Fruit fly (Drosophila melanogaster) whole organism, pupa: ENCODE data around the gene promL.

Experiments
- CG10348 ChIP-seq: fragments of 200-800 bp; sonication (Bioruptor generic); IDR thresholded peaks from 2 replicates; pipeline ENCODE4 v1.3.6; 2022; ENCODE audit warnings: missing biosample characterization, missing genetic modification characterization
- CG15710 ChIP-seq: fragments of 200-800 bp; sonication (Bioruptor generic); optimal IDR thresholded peaks from 2 replicates; lab custom pipeline; 2018; ENCODE audit warnings: missing biosample characterization, mild to moderate bottlenecking, missing genetic modification characterization, moderate library complexity
- CG17806 ChIP-seq: fragments of 200-800 bp; sonication (Bioruptor generic); optimal IDR thresholded peaks from 2 replicates; lab custom pipeline; 2018; ENCODE audit warnings: missing biosample characterization, mild to moderate bottlenecking, missing genetic modification characterization, moderate library complexity
- CG4496 ChIP-seq: fragments of 200-800 bp; sonication (Bioruptor generic); IDR thresholded peaks from 3 replicates; pipeline ENCODE4 v1.3.6; 2022; ENCODE audit warnings: missing biosample characterization, missing genetic modification characterization
- CG9948 ChIP-seq: fragments of 200-800 bp; sonication (Bioruptor generic); optimal IDR thresholded peaks from 2 replicates; lab custom pipeline; 2018; ENCODE audit warnings: missing biosample characterization, mild to moderate bottlenecking, missing genetic modification characterization, moderate library complexity
- EcR ChIP-seq: fragments of 200-800 bp; sonication (Bioruptor generic); optimal IDR thresholded peaks from 3 replicates; lab custom pipeline; 2019; ENCODE audit warnings: missing biosample characterization, missing genetic modification characterization, mild to moderate bottlenecking, moderate library complexity, missing genetic modification reagents
- Ets98B ChIP-seq: fragments of 200-800 bp; sonication (Bioruptor generic); IDR thresholded peaks from 2 replicates; pipeline ENCODE4 v1.3.6; 2022; ENCODE audit warnings: missing biosample characterization, missing genetic modification characterization
- Pif1A ChIP-seq: fragments of 200-800 bp; sonication (Bioruptor generic); optimal IDR thresholded peaks from 3 replicates; lab custom pipeline; 2016; ENCODE audit warnings: missing biosample characterization, missing genetic modification characterization
- fd96Ca ChIP-seq: fragments of 200-800 bp; sonication (Bioruptor generic); IDR thresholded peaks from 3 replicates; pipeline ENCODE4 v1.3.6; 2022; ENCODE audit warnings: missing biosample characterization, missing genetic modification characterization

DNA sequence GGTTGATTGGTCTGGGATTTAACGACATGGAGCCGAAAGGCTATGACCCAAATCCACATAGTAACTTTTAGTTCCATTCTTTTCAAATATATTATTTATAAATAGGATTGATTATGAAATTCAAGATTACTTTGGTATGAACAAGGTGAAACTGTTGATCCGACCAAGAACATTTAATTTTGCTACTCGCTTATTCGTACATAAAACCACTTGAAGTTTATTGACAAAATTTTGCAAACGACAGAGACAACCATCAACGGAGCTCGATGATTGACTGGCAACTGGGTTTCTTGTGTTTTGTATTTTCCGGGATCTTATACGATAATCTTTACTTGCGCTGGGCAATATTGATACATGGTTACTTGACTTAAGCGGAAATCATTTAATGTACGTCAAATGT lies 13.2 kb downstream of the promL start, which contains the start of gene CG45067:
- no peak for TF ChIP-seq Ets98B
- TF ChIP-seq EcR, result no peak
- no peak for TF ChIP-seq CG10348 (GFP tag; lab: Robert Waterston, UW)
- no peak for TF ChIP-seq CG17806 (tag; lab: Kevin White, UChicago)
- no peak for TF ChIP-seq Pif1A (GFP tag; lab: Kevin White, UChicago)
- TF ChIP-seq fd96Ca (GFP tag; lab: Robert Waterston, UW), result no peak
- no peak for TF ChIP-seq CG4496
- TF ChIP-seq CG9948 (tag; lab: Kevin White, UChicago), result no peak
- TF ChIP-seq CG15710 (tag; lab: Kevin White, UChicago), result no peak
